Fruit fly (Drosophila melanogaster): ENCODE data around the gene CG33635.

Gene CG33635

DNA sequence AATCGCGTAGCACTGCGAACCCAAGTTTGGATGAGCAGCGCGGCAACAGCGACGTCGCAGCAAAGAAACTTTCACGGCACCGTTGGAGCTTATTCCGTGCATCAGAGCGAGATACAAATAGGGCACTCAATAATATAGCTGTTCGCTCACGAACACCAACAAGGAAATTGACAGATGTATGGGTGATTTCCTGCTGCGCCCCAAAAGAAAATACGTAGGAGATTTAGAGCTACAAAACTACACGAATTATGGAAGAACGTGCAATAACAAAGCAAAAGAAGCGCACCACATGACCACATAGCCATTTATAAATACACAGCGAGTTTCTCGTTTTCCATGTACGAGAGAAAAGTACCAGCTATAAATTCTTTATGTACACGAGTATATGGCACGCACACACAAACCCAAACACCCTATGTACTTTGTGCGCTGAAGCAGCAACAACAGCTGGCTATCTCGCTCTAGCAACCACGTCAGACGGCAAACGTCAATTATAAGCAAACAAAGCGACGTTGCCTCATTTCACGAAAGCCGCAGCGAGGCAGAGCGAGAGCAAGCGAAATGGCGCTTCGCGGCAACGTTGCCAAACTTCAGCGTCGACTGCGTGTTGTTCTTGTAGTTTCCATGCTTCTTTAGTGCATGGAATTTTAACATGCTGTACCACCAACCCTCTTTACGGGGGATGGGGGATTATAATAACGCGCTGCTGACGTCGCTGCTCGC is 3.1 kb upstream of the CG33635 start (continued):
- TF ChIP-seq CG11504 (tag; optimal IDR thresholded peaks at IDR 0.05) (no peak), ato (GFP tag; IDR thresholded peaks at IDR 0.05; ENCODE audit: partially characterized antibody) (no peak), Vsx1 (GFP tag; optimal IDR thresholded peaks at IDR 0.05) (no peak), Max (GFP tag; optimal IDR thresholded peaks at IDR 0.05) (no peak), Mrtf (GFP tag; IDR thresholded peaks at IDR 0.05) (no peak), sr (GFP tag; IDR thresholded peaks at IDR 0.05) (no peak), mld (GFP tag; IDR thresholded peaks at IDR 0.05; ENCODE audit: partially characterized antibody) (no peak), Fer2 (tag; optimal IDR thresholded peaks at IDR 0.05) (no peak), slp2 (GFP tag; optimal IDR thresholded peaks at IDR 0.05) (no peak), sna (GFP tag; IDR thresholded peaks at IDR 0.05; ENCODE audit: partially characterized antibody) (no peak), CG4282 (GFP tag; optimal IDR thresholded peaks at IDR 0.05) (no peak), Hmr (GFP tag; optimal IDR thresholded peaks at IDR 0.05) (peak; percentile 50), Ada2b (GFP tag; IDR thresholded peaks at IDR 0.05) (no peak), ranshi (GFP tag; IDR thresholded peaks at IDR 0.05) (no peak), CG1792 (GFP tag; optimal IDR thresholded peaks at IDR 0.05) (no peak), so (GFP tag; IDR thresholded peaks at IDR 0.05) (no peak), row (GFP tag; IDR thresholded peaks at IDR 0.05) (no peak), h (optimal IDR thresholded peaks at IDR 0.05) (no peak), CG17912 (GFP tag; optimal IDR thresholded peaks at IDR 0.05) (peak; percentile 32), CG13894 (tag; optimal IDR thresholded peaks at IDR 0.05) (peak; percentile 63), zen2 (GFP tag; IDR thresholded peaks at IDR 0.05; ENCODE audit: partially characterized antibody) (no peak), CG8388 (GFP tag; optimal IDR thresholded peaks at IDR 0.05) (no peak), fru (optimal IDR thresholded peaks at IDR 0.05) (no peak), chif (GFP tag; optimal IDR thresholded peaks at IDR 0.05) (no peak), CG9876 (GFP tag; optimal IDR thresholded peaks at IDR 0.05) (no peak), CG14441 (GFP tag; IDR thresholded peaks at IDR 0.05) (no peak), CG10979 (tag; optimal IDR thresholded peaks at IDR 0.05) (no peak), ERR (GFP tag; optimal IDR thresholded peaks at IDR 0.05) (no peak), fd96Cb (tag; optimal IDR thresholded peaks at IDR 0.05) (no peak), cas (GFP tag; IDR thresholded peaks at IDR 0.05) (no peak), dmrt11E (tag; optimal IDR thresholded peaks at IDR 0.05) (no peak), CHES-1-like (GFP tag; optimal IDR thresholded peaks at IDR 0.05) (peak; percentile 11), Hand (GFP tag; optimal IDR thresholded peaks at IDR 0.05) (no peak), MTF-1 (GFP tag; optimal IDR thresholded peaks at IDR 0.05; ENCODE audit: borderline replicate concordance) (peak; percentile 21), CG2889 (GFP tag; IDR thresholded peaks at IDR 0.05) (no peak), Opbp (GFP tag; IDR thresholded peaks at IDR 0.05; ENCODE audit: partially characterized antibody) (no peak), pum (GFP tag; optimal IDR thresholded peaks at IDR 0.05) (no peak), Rx (GFP tag; IDR thresholded peaks at IDR 0.05) (no peak), sd (tag; optimal IDR thresholded peaks at IDR 0.05) (peak; percentile 98), CG42726 (GFP tag; IDR thresholded peaks at IDR 0.05; ENCODE audit: partially characterized antibody) (no peak), CG33557 (GFP tag; optimal IDR thresholded peaks at IDR 0.05) (peak; percentile 48), CG4707 (GFP tag; optimal IDR thresholded peaks at IDR 0.05) (peak; percentile 28), CG9797 (GFP tag; optimal IDR thresholded peaks at IDR 0.05) (no peak), phol (tag; optimal IDR thresholded peaks at IDR 0.05) (no peak), CG12299 (tag; optimal IDR thresholded peaks at IDR 0.05) (peak; percentile 64), CG34376 (GFP tag; optimal IDR thresholded peaks at IDR 0.05) (peak; percentile 85), CG2116 (GFP tag; optimal IDR thresholded peaks at IDR 0.05) (peak; percentile 15), CG8281 (tag; optimal IDR thresholded peaks at IDR 0.05) (no peak), CG4360 (GFP tag; IDR thresholded peaks at IDR 0.05) (no peak), her (GFP tag; optimal IDR thresholded peaks at IDR 0.05) (no peak)
